Worm (Caenorhabditis elegans) whole organism, L1 larva: ENCODE results near the gene aars-1.

ENCODE experiments used
- F16B12.6 ChIP-seq: fragments of 150-350 bp; optimal IDR thresholded peaks from 2 replicates; lab custom pipeline; 2014; ENCODE audit warnings: missing biosample characterization, missing genetic modification characterization
- Y116A8C.19 ChIP-seq: sonication (generic microtip); optimal IDR thresholded peaks from 2 replicates; lab custom pipeline; 2016; ENCODE audit warnings: missing compliant biosample characterization, missing genetic modification characterization, borderline replicate concordance
- alr-1 ChIP-seq: fragments of 200-800 bp; sonication (Bioruptor generic); optimal IDR thresholded peaks from 2 replicates; lab custom pipeline; 2018; ENCODE audit warnings: borderline replicate concordance, mild to moderate bottlenecking, missing genetic modification characterization, missing compliant biosample characterization
- ama-1 ChIP-seq: fragments of 150-350 bp; optimal IDR thresholded peaks from 2 replicates; lab custom pipeline; 2014
- ceh-63 ChIP-seq: fragments of 200-800 bp; sonication (Bioruptor generic); optimal IDR thresholded peaks from 2 replicates; lab custom pipeline; 2018; ENCODE audit warnings: mild to moderate bottlenecking, missing genetic modification characterization, missing compliant biosample characterization
- ceh-82 ChIP-seq, 3 experiments: fragments of 150-350 bp in 1 of 3; sonication (generic microtip) in 2 of 3; optimal IDR thresholded peaks; 2 replicates each; lab custom pipeline; 2014 to 2017; ENCODE audit warnings: missing biosample characterization in 3 of 3, missing genetic modification characterization in 3 of 3
- ceh-90 ChIP-seq: sonication (generic microtip); optimal IDR thresholded peaks from 2 replicates; lab custom pipeline; 2016; ENCODE audit warnings: missing genetic modification characterization, missing compliant biosample characterization
- dpl-1 ChIP-seq, 3 experiments: fragments of 150-350 bp in 2 of 3; sonication (generic microtip) in 1 of 3; optimal IDR thresholded peaks; 2 replicates each; lab custom pipeline; 2014 to 2017; ENCODE audit warnings: missing biosample characterization in 3 of 3, missing genetic modification characterization in 3 of 3, missing genetic modification reagents in 3 of 3
- dsc-1 ChIP-seq: sonication (generic microtip); optimal IDR thresholded peaks from 2 replicates; lab custom pipeline; 2016; ENCODE audit warnings: mild to moderate bottlenecking, missing genetic modification characterization, missing compliant biosample characterization
- efl-3 ChIP-seq: fragments of 200-800 bp; sonication (Bioruptor generic); optimal IDR thresholded peaks from 2 replicates; lab custom pipeline; 2018; ENCODE audit warnings: mild to moderate bottlenecking, missing genetic modification characterization, missing compliant biosample characterization
- egl-13 ChIP-seq: sonication (generic microtip); optimal IDR thresholded peaks from 2 replicates; lab custom pipeline; 2016; ENCODE audit warnings: missing genotype, missing genetic modification reagents, missing genetic modification characterization, missing compliant biosample characterization
- fkh-10 ChIP-seq: sonication (generic microtip); optimal IDR thresholded peaks from 2 replicates; lab custom pipeline; 2017; ENCODE audit warnings: missing biosample characterization, missing genetic modification reagents, missing genetic modification characterization
- fkh-8 ChIP-seq: sonication (generic microtip); optimal IDR thresholded peaks from 2 replicates; lab custom pipeline; 2016; ENCODE audit warnings: mild to moderate bottlenecking, missing genetic modification characterization, missing compliant biosample characterization
- fos-1 ChIP-seq: fragments of 150-350 bp; optimal IDR thresholded peaks from 2 replicates; lab custom pipeline; 2014; ENCODE audit warnings: missing biosample characterization, missing genetic modification characterization
- grh-1 ChIP-seq: fragments of 200-800 bp; sonication (Bioruptor generic); IDR thresholded peaks from 2 replicates; pipeline ENCODE4 v1.3.6; 2022; ENCODE audit warnings: missing genetic modification reagents, missing genetic modification characterization, missing compliant biosample characterization
- hlh-4 ChIP-seq: sonication (generic microtip); optimal IDR thresholded peaks from 2 replicates; lab custom pipeline; 2016; ENCODE audit warnings: mild to moderate bottlenecking, missing genetic modification characterization, missing compliant biosample characterization
- irx-1 ChIP-seq: sonication (generic microtip); optimal IDR thresholded peaks from 2 replicates; lab custom pipeline; 2016; ENCODE audit warnings: missing genetic modification characterization, missing compliant biosample characterization
- jun-1 ChIP-seq: fragments of 150-350 bp; optimal IDR thresholded peaks from 2 replicates; lab custom pipeline; 2014; ENCODE audit warnings: missing biosample characterization, missing genetic modification reagents, missing genetic modification characterization
- lin-13 ChIP-seq: fragments of 150-350 bp; optimal IDR thresholded peaks from 2 replicates; lab custom pipeline; 2014; ENCODE audit warnings: missing biosample characterization, missing genetic modification reagents, missing genetic modification characterization
- lin-14 ChIP-seq: fragments of 200-800 bp; sonication (Bioruptor generic); optimal IDR thresholded peaks from 2 replicates; lab custom pipeline; 2018; ENCODE audit warnings: mild to moderate bottlenecking, missing genetic modification characterization, moderate library complexity, missing compliant biosample characterization
- lin-39 ChIP-seq: fragments of 150-350 bp; optimal IDR thresholded peaks from 2 replicates; lab custom pipeline; 2014; ENCODE audit warnings: missing biosample characterization, missing genetic modification reagents, missing genetic modification characterization
- lir-3 ChIP-seq: sonication (generic microtip); optimal IDR thresholded peaks from 2 replicates; lab custom pipeline; 2016; ENCODE audit warnings: mild to moderate bottlenecking, missing genetic modification characterization, moderate library complexity, missing compliant biosample characterization; ENCODE audit not compliant: poor library complexity
- lsy-2 ChIP-seq, 2 experiments: fragments of 150-350 bp; optimal IDR thresholded peaks; 2 replicates each; lab custom pipeline; 2014; ENCODE audit warnings: missing biosample characterization in 2 of 2, missing genetic modification characterization in 2 of 2
- mab-9 ChIP-seq: fragments of 200-800 bp; sonication (Bioruptor generic); IDR thresholded peaks from 2 replicates; pipeline ENCODE4 v1.3.6; 2022; ENCODE audit warnings: missing genetic modification reagents, missing genetic modification characterization, missing compliant biosample characterization
- mdl-1 ChIP-seq, 2 experiments: fragments of 150-350 bp; optimal IDR thresholded peaks; 2 replicates each; lab custom pipeline; 2014 to 2017; ENCODE audit warnings: missing biosample characterization in 2 of 2, missing genetic modification characterization in 2 of 2, inconsistent platforms in 1 of 2
- nhr-11 ChIP-seq: fragments of 150-350 bp; optimal IDR thresholded peaks from 2 replicates; lab custom pipeline; 2014; ENCODE audit warnings: missing biosample characterization, missing genetic modification characterization
- nhr-19 ChIP-seq: fragments of 200-800 bp; sonication (Bioruptor generic); conservative IDR thresholded peaks from 2 replicates; pipeline ENCODE4 v1.3.6; 2022; ENCODE audit warnings: missing genetic modification characterization, missing compliant biosample characterization
- nhr-20 ChIP-seq: sonication (generic microtip); optimal IDR thresholded peaks from 2 replicates; lab custom pipeline; 2016; ENCODE audit warnings: mild to moderate bottlenecking, missing genetic modification characterization, missing compliant biosample characterization
- nhr-237 ChIP-seq: fragments of 150-350 bp; optimal IDR thresholded peaks from 2 replicates; lab custom pipeline; 2014; ENCODE audit warnings: missing biosample characterization, missing genetic modification characterization
- nhr-47 ChIP-seq: sonication (generic microtip); optimal IDR thresholded peaks from 2 replicates; lab custom pipeline; 2016; ENCODE audit warnings: mild to moderate bottlenecking, missing genetic modification characterization, moderate library complexity, missing compliant biosample characterization
- nhr-76 ChIP-seq: sonication (generic microtip); optimal IDR thresholded peaks from 2 replicates; lab custom pipeline; 2017; ENCODE audit warnings: missing biosample characterization, missing genetic modification characterization
- nhr-77 ChIP-seq: fragments of 150-350 bp; optimal IDR thresholded peaks from 2 replicates; lab custom pipeline; 2014; ENCODE audit warnings: missing biosample characterization, missing genetic modification characterization
- nhr-84 ChIP-seq: sonication (generic microtip); optimal IDR thresholded peaks from 2 replicates; lab custom pipeline; 2017; ENCODE audit warnings: missing biosample characterization, missing genetic modification characterization
- nhr-85 ChIP-seq: sonication (generic microtip); peaks from one replicate; lab custom pipeline; 2016; ENCODE audit warnings: missing genetic modification characterization, inconsistent platforms, missing compliant biosample characterization
- nhr-90 ChIP-seq: sonication (generic microtip); optimal IDR thresholded peaks from 2 replicates; lab custom pipeline; 2016; ENCODE audit warnings: mild to moderate bottlenecking, missing genetic modification characterization, missing compliant biosample characterization; ENCODE audit not compliant: poor library complexity
- pag-3 ChIP-seq: sonication (generic microtip); optimal IDR thresholded peaks from 2 replicates; lab custom pipeline; 2017; ENCODE audit warnings: missing genetic modification characterization, mild to moderate bottlenecking, missing compliant biosample characterization, antibody characterized with exemption, borderline replicate concordance; ENCODE audit not compliant: insufficient read depth
- pqm-1 ChIP-seq: sonication (generic microtip); optimal IDR thresholded peaks from 3 replicates; lab custom pipeline; 2017; ENCODE audit warnings: missing biosample characterization, missing genetic modification characterization
- rnt-1 ChIP-seq: sonication (generic microtip); optimal IDR thresholded peaks from 2 replicates; lab custom pipeline; 2016; ENCODE audit warnings: mild to moderate bottlenecking, missing genetic modification characterization, moderate library complexity, missing compliant biosample characterization
- skn-1 ChIP-seq: fragments of 150-350 bp; optimal IDR thresholded peaks from 2 replicates; lab custom pipeline; 2014; ENCODE audit warnings: missing biosample characterization, missing genetic modification characterization
- snpc-4 ChIP-seq: fragments of 150-350 bp; optimal IDR thresholded peaks from 2 replicates; lab custom pipeline; 2014; ENCODE audit warnings: missing biosample characterization, missing genetic modification characterization
- sox-4 ChIP-seq: sonication (generic microtip); optimal IDR thresholded peaks from 2 replicates; lab custom pipeline; 2016; ENCODE audit warnings: missing genetic modification characterization, missing compliant biosample characterization
- sup-37 ChIP-seq: fragments of 200-800 bp; sonication (Bioruptor generic); optimal IDR thresholded peaks from 2 replicates; lab custom pipeline; 2018; ENCODE audit warnings: mild to moderate bottlenecking, missing genetic modification characterization, missing compliant biosample characterization
- swsn-7 ChIP-seq: sonication (generic microtip); optimal IDR thresholded peaks from 2 replicates; lab custom pipeline; 2016; ENCODE audit warnings: missing genetic modification characterization, missing compliant biosample characterization
- tbx-2 ChIP-seq: sonication (generic microtip); optimal IDR thresholded peaks from 2 replicates; lab custom pipeline; 2016; ENCODE audit warnings: missing genetic modification characterization, missing compliant biosample characterization
- tlp-1 ChIP-seq: fragments of 150-350 bp; optimal IDR thresholded peaks from 2 replicates; lab custom pipeline; 2014; ENCODE audit warnings: missing biosample characterization, missing genetic modification characterization
- unc-130 ChIP-seq: fragments of 150-350 bp; optimal IDR thresholded peaks from 2 replicates; lab custom pipeline; 2017; ENCODE audit warnings: missing biosample characterization, missing genetic modification characterization, inconsistent platforms
- unc-30 ChIP-seq: sonication (generic microtip); optimal IDR thresholded peaks from 2 replicates; lab custom pipeline; 2017; ENCODE audit warnings: missing biosample characterization, missing genetic modification characterization
- unc-86 ChIP-seq: sonication (generic microtip); optimal IDR thresholded peaks from 2 replicates; lab custom pipeline; 2016; ENCODE audit warnings: missing genetic modification characterization, missing compliant biosample characterization
- unc-98 ChIP-seq: fragments of 200-800 bp; sonication (Bioruptor generic); IDR thresholded peaks from 2 replicates; pipeline ENCODE4 v1.3.6; 2022; ENCODE audit warnings: missing genetic modification characterization, missing compliant biosample characterization
- vab-15 ChIP-seq: sonication (generic microtip); optimal IDR thresholded peaks from 2 replicates; lab custom pipeline; 2017; ENCODE audit warnings: missing genotype, mild to moderate bottlenecking, missing genetic modification characterization, missing compliant biosample characterization
- zip-4 ChIP-seq: fragments of 200-800 bp; sonication (Bioruptor generic); optimal IDR thresholded peaks from 2 replicates; lab custom pipeline; 2018; ENCODE audit warnings: mild to moderate bottlenecking, missing genetic modification characterization, moderate library complexity, missing compliant biosample characterization
- ztf-11 ChIP-seq, 2 experiments: sonication (generic microtip); optimal IDR thresholded peaks; 2 replicates each; lab custom pipeline; 2016 to 2017; ENCODE audit warnings: missing genetic modification characterization in 2 of 2, missing biosample characterization in 1 of 2, missing compliant biosample characterization in 1 of 2
- ztf-4 ChIP-seq: fragments of 150-350 bp; optimal IDR thresholded peaks from 2 replicates; lab custom pipeline; 2014; ENCODE audit warnings: missing biosample characterization, missing genetic modification characterization

aars-1 gene

DNA sequence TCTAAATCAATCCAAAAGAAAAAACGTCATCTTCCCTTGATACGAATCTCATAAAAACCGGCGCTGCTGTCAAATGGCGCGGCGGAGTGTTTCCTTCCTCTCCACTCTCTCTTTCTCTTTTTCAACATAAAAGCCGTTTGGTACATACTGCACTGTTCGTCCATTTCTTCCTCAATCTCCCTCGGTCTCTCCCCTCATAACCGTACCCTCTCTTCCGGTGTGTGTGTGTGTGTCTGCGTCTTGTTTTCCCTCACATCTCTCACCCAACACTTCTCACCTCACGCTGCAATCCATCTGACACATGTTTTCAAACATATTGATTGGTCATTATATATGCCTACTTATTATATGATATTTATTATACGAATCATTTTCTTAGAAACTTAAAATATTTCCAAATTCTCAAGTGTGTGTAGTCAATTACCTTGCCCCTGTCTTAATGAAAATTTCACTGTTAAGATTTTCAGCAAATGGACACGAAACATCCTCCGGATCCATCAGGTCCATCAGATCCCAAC is at the start of gene aars-1, which contains the start of gene rga-1:
Gene aars-1 (minus strand): TSS at position 71 of the 518 bp plus-strand sequence.
Gene rga-1 (plus strand): TSS at position 468 of the 518 bp plus-strand sequence.
- TF ChIP-seq dsc-1 (tag; lab: Kevin White, UChicago) (peak; percentile 36), F16B12.6 (no peak), dpl-1 (GFP tag; optimal IDR thresholded peaks at IDR 0.05; lab: Kevin White, UChicago) (peak in 2 of 3 experiments; percentile 26 to 44), nhr-47 (tag; lab: Kevin White, UChicago) (peak; percentile 16), nhr-90 (tag; lab: Kevin White, UChicago) (peak; percentile 10), tbx-2 (tag; lab: Kevin White, UChicago) (peak; percentile 55), nhr-77 (tag; lab: Kevin White, UChicago) (peak; percentile 16), irx-1 (no peak), ama-1 (lab: Kevin White, UChicago) (no peak), unc-30 (tag; lab: Kevin White, UChicago) (no peak), jun-1 (tag; lab: Kevin White, UChicago) (peak; percentile 42), nhr-85 (tag; lab: Kevin White, UChicago) (peak; percentile 83), nhr-76 (no peak), fos-1 (no peak), nhr-84 (no peak), hlh-4 (tag; lab: Kevin White, UChicago) (no peak), nhr-237 (tag; lab: Kevin White, UChicago) (no peak), unc-98 (GFP tag; lab: Robert Waterston, UW) (no peak), ceh-63 (GFP tag; lab: Kevin White, UChicago) (no peak), lin-13 (GFP tag; lab: Kevin White, UChicago) (no peak), fkh-8 (tag; lab: Kevin White, UChicago) (no peak), nhr-20 (tag; lab: Kevin White, UChicago) (peak; percentile 68), skn-1 (tag; lab: Kevin White, UChicago) (peak; percentile 14), zip-4 (GFP tag; lab: Kevin White, UChicago) (no peak), pqm-1 (tag; lab: Kevin White, UChicago) (no peak), ceh-82 (tag; optimal IDR thresholded peaks at IDR 0.05; lab: Kevin White, UChicago) (peak in 1 of 3 experiments; percentile 52), swsn-7 (tag; lab: Kevin White, UChicago) (peak; percentile 24), ceh-90 (no peak), sox-4 (tag; lab: Kevin White, UChicago) (no peak), fkh-10 (GFP tag; lab: Kevin White, UChicago) (no peak), egl-13 (tag; lab: Kevin White, UChicago) (no peak), snpc-4 (tag; lab: Kevin White, UChicago) (peak; percentile 8), nhr-11 (tag; lab: Kevin White, UChicago) (no peak), nhr-19 (GFP tag; lab: Robert Waterston, UW) (peak; percentile 33), grh-1 (GFP tag; lab: Robert Waterston, UW) (no peak), sup-37 (GFP tag; lab: Kevin White, UChicago) (no peak), vab-15 (tag; lab: Kevin White, UChicago) (no peak), ztf-4 (tag; lab: Kevin White, UChicago) (no peak), rnt-1 (tag; lab: Kevin White, UChicago) (peak; percentile 61), Y116A8C.19 (tag; lab: Kevin White, UChicago) (no peak), efl-3 (no peak), lsy-2 (tag; optimal IDR thresholded peaks at IDR 0.05; lab: Kevin White, UChicago) (peak; percentile 28 to 57), mdl-1 (tag; optimal IDR thresholded peaks at IDR 0.05; lab: Kevin White, UChicago) (peak in 1 of 2 experiments; percentile 49), unc-130 (tag; lab: Kevin White, UChicago) (no peak), mab-9 (no peak), lir-3 (tag; lab: Kevin White, UChicago) (peak; percentile 32), lin-39 (tag; lab: Kevin White, UChicago) (no peak), unc-86 (no peak), ztf-11 (tag; optimal IDR thresholded peaks at IDR 0.05; lab: Kevin White, UChicago) (peak in 1 of 2 experiments; percentile 16), alr-1 (tag; lab: Kevin White, UChicago) (no peak), tlp-1 (tag; lab: Kevin White, UChicago) (no peak), lin-14 (GFP tag; lab: Kevin White, UChicago) (peak; percentile 87), pag-3 (tag; lab: Kevin White, UChicago) (no peak)
